Fruit fly (Drosophila melanogaster): Measurements from ENCODE around the gene CG7387.
"Not testable (repeated sequence)": the region's sequence is repeated elsewhere in the genome, so short reads cannot be mapped to it uniquely, and the experiment has no call there.

Gene CG7387

dm6 chr3L:8193016-8193415, at the start of gene CG7387:
TSS of gene CG7387 (minus strand) at chr3L:8193116.
- TF ChIP-seq Sin3A (optimal IDR thresholded peaks at IDR 0.05) (no peak), h (optimal IDR thresholded peaks at IDR 0.05) (no peak), insv (optimal IDR thresholded peaks at IDR 0.05) (no peak), Myc (optimal IDR thresholded peaks at IDR 0.05) (no peak), psq (optimal IDR thresholded peaks at IDR 0.05) (no peak), ttk (optimal IDR thresholded peaks at IDR 0.05) (no peak)

- no peak for TF ChIP-seq psq (optimal IDR thresholded peaks at IDR 0.05)
- TF ChIP-seq insv (optimal IDR thresholded peaks at IDR 0.05), result no peak
- TF ChIP-seq ttk (optimal IDR thresholded peaks at IDR 0.05), result no peak
- no peak for TF ChIP-seq Sin3A (optimal IDR thresholded peaks at IDR 0.05)
- TF ChIP-seq h (optimal IDR thresholded peaks at IDR 0.05), result no peak
- TF ChIP-seq Myc (optimal IDR thresholded peaks at IDR 0.05), result no peak
These were observed 48.0 kb upstream of the CG7387 start for dm6 chr3L:8240932-8241331.

- TF ChIP-seq psq (optimal IDR thresholded peaks at IDR 0.05) (no peak), insv (optimal IDR thresholded peaks at IDR 0.05) (no peak), h (optimal IDR thresholded peaks at IDR 0.05) (no peak), Myc (optimal IDR thresholded peaks at IDR 0.05) (no peak), Sin3A (optimal IDR thresholded peaks at IDR 0.05) (no peak), ttk (optimal IDR thresholded peaks at IDR 0.05) (no peak)
These were observed 47.6 kb upstream of the CG7387 start, which contains the start of gene CG7213 for dm6 chr3L:8240501-8240900. TSS of gene CG7213 (minus strand) at chr3L:8240601.

dm6 chr3L:8238347-8238746, 45.4 kb upstream of the CG7387 start, which contains the start of gene Dscam4:
TSS of gene Dscam4 (plus strand) at chr3L:8238647.
- not testable (repeated sequence) for TF ChIP-seq h, psq, insv (optimal IDR thresholded peaks at IDR 0.05)

- TF ChIP-seq ttk (optimal IDR thresholded peaks at IDR 0.05), result no peak
- no peak for TF ChIP-seq psq (optimal IDR thresholded peaks at IDR 0.05)
These were observed 36.0 kb upstream of the CG7387 start, which contains the start of gene eIF4E3 for dm6 chr3L:8228924-8229323. TSS of gene eIF4E3 (plus strand) at chr3L:8229224.

dm6 chr3L:8221835-8222234, 28.9 kb upstream of the CG7387 start, which contains the start of gene CG13678:
TSS of gene CG13678 (plus strand) at chr3L:8222141.
- TF ChIP-seq psq (optimal IDR thresholded peaks at IDR 0.05), result no peak
- no peak for TF ChIP-seq h (optimal IDR thresholded peaks at IDR 0.05)
- no peak for TF ChIP-seq Sin3A (optimal IDR thresholded peaks at IDR 0.05)
- TF ChIP-seq insv (optimal IDR thresholded peaks at IDR 0.05), result no peak
- no peak for TF ChIP-seq ttk (optimal IDR thresholded peaks at IDR 0.05)
- TF ChIP-seq Myc (optimal IDR thresholded peaks at IDR 0.05), result no peak

- no peak for TF ChIP-seq Myc (optimal IDR thresholded peaks at IDR 0.05)
These were observed 26.8 kb upstream of the CG7387 start for dm6 chr3L:8219687-8220086.

- no peak for TF ChIP-seq insv (optimal IDR thresholded peaks at IDR 0.05)
- no peak for TF ChIP-seq psq (optimal IDR thresholded peaks at IDR 0.05)
- no peak for TF ChIP-seq Myc (optimal IDR thresholded peaks at IDR 0.05)
- TF ChIP-seq ttk (optimal IDR thresholded peaks at IDR 0.05), result no peak
- TF ChIP-seq h (optimal IDR thresholded peaks at IDR 0.05), result no peak
- TF ChIP-seq Sin3A (optimal IDR thresholded peaks at IDR 0.05), result no peak
These were observed 26.0 kb upstream of the CG7387 start, which contains the start of gene CG13674 for dm6 chr3L:8218883-8219282. TSS of gene CG13674 (minus strand) at chr3L:8218983.

dm6 chr3L:8214980-8215379, 22.1 kb upstream of the CG7387 start, which contains the start of gene CG8012:
TSS of gene CG8012 (plus strand) at chr3L:8215280.
- TF ChIP-seq Myc (optimal IDR thresholded peaks at IDR 0.05), result no peak
- TF ChIP-seq h (optimal IDR thresholded peaks at IDR 0.05), result no peak
- no peak for TF ChIP-seq ttk (optimal IDR thresholded peaks at IDR 0.05)
- no peak for TF ChIP-seq insv (optimal IDR thresholded peaks at IDR 0.05)
- no peak for TF ChIP-seq Sin3A (optimal IDR thresholded peaks at IDR 0.05)
- TF ChIP-seq psq (optimal IDR thresholded peaks at IDR 0.05), result no peak

dm6 chr3L:8211590-8211989, 18.7 kb upstream of the CG7387 start, which contains the start of gene CG8006:
TSS of gene CG8006 (plus strand) at chr3L:8211890.
- no peak for TF ChIP-seq ttk (optimal IDR thresholded peaks at IDR 0.05)
- no peak for TF ChIP-seq Sin3A (optimal IDR thresholded peaks at IDR 0.05)
- TF ChIP-seq Myc (optimal IDR thresholded peaks at IDR 0.05), result no peak
- no peak for TF ChIP-seq h (optimal IDR thresholded peaks at IDR 0.05)
- TF ChIP-seq insv (optimal IDR thresholded peaks at IDR 0.05), result no peak
- no peak for TF ChIP-seq psq (optimal IDR thresholded peaks at IDR 0.05)

- TF ChIP-seq psq (optimal IDR thresholded peaks at IDR 0.05) (no peak), Myc (optimal IDR thresholded peaks at IDR 0.05) (no peak), Sin3A (optimal IDR thresholded peaks at IDR 0.05) (no peak), h (optimal IDR thresholded peaks at IDR 0.05) (no peak), insv (optimal IDR thresholded peaks at IDR 0.05) (no peak), ttk (optimal IDR thresholded peaks at IDR 0.05) (no peak)
These were observed 17.7 kb upstream of the CG7387 start, which contains the start of gene tut for dm6 chr3L:8210596-8210995. TSS of gene tut (minus strand) at chr3L:8210743.

dm6 chr3L:8202317-8202842, 9.5 kb upstream of the CG7387 start, which contains the start of the genes CG7366 and CG13679:
TSS of gene CG7366 (minus strand) at chr3L:8202417.
TSS of gene CG13679 (plus strand) at chr3L:8202792.
- TF ChIP-seq Sin3A (optimal IDR thresholded peaks at IDR 0.05), result no peak
- TF ChIP-seq insv (optimal IDR thresholded peaks at IDR 0.05), result no peak
- no peak for TF ChIP-seq Myc (optimal IDR thresholded peaks at IDR 0.05)
- no peak for TF ChIP-seq ttk (optimal IDR thresholded peaks at IDR 0.05)
- no peak for TF ChIP-seq psq (optimal IDR thresholded peaks at IDR 0.05)
- no peak for TF ChIP-seq h (optimal IDR thresholded peaks at IDR 0.05)

- no peak for TF ChIP-seq h (optimal IDR thresholded peaks at IDR 0.05)
- no peak for TF ChIP-seq ttk (optimal IDR thresholded peaks at IDR 0.05)
- no peak for TF ChIP-seq Sin3A (optimal IDR thresholded peaks at IDR 0.05)
- TF ChIP-seq insv (optimal IDR thresholded peaks at IDR 0.05), result no peak
- no peak for TF ChIP-seq Myc (optimal IDR thresholded peaks at IDR 0.05)
- no peak for TF ChIP-seq psq (optimal IDR thresholded peaks at IDR 0.05)
These were observed 4.9 kb upstream of the CG7387 start, which contains the start of the genes UbcE2M and Dhps for dm6 chr3L:8197779-8198279. TSS of gene UbcE2M (minus strand) at chr3L:8197987. TSS of gene Dhps (plus strand) at chr3L:8198207.

Data from Kc167 (cell line).